Worm (Caenorhabditis elegans): ENCODE data around the gene T21C9.13.
A peak's percentile ranks its signal among the peaks of the same experiment; 100 is the strongest.

- TF ChIP-seq ama-1 (optimal IDR thresholded peaks at IDR 0.05) (no peak), aly-2 (tag; optimal IDR thresholded peaks at IDR 0.05) (no peak), tbx-2 (tag; optimal IDR thresholded peaks at IDR 0.05) (no peak), unc-62 (GFP tag; optimal IDR thresholded peaks at IDR 0.05) (no peak), zag-1 (tag; optimal IDR thresholded peaks at IDR 0.05) (no peak), nhr-76 (tag; optimal IDR thresholded peaks at IDR 0.05) (no peak), snpc-4 (tag; optimal IDR thresholded peaks at IDR 0.05) (no peak), skn-1 (tag; optimal IDR thresholded peaks at IDR 0.05) (peak; percentile 27), lin-39 (tag; optimal IDR thresholded peaks at IDR 0.05) (no peak), sea-2 (GFP tag; optimal IDR thresholded peaks at IDR 0.05) (no peak)
Observed at ce11 chrV:10562817-10563216, 34.2 kb upstream of the T21C9.13 start.
